Fruit fly (Drosophila melanogaster): ENCODE data around the gene CG11726.

DNA sequence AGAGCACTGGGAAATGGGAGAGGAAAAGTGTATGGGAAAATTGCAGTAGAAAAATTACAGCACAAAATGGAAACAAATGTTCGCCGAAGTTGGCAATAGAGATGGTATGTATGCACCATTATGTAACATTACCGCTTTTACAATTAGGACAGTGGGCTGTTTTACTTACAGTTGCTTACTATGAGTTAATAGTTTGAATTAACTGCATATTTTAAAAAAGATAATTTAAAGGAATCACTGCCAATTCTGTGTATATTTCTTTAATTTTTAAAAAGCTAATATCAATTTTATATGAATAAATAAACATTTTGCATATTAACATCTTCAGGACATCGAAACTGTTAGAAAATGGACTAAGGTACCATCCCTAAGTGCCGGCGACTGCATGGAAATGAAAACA is 19.2 kb downstream of the CG11726 start:
- no peak for TF ChIP-seq CTCF (optimal IDR thresholded peaks at IDR 0.05)
- TF ChIP-seq CG8478 (optimal IDR thresholded peaks at IDR 0.05): no peak
